ENCODE assay signal across 2 fruit fly cellular contexts in the genomic region with DNA sequence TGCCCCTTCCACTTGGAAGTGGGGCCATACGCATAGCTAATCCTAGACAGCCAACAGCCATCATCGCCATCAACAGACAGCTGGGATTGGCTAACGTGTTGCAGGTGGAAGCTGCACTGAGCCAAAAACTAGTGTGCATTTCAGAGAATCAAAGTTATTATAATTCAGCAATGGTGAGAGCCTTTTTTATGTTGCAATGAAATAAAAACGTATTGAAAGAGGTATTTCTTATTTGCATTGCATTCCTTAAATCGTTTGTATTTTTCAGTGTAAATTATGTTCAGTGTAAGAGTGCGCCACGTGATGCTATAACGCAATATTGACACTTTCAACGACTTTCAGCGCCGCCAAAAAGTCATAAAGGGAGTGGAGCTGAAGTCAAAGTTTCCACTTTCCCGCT.
TF ChIP-seq lines count a peak whose summit lies in the region.

No protein-coding gene starts in this region.

- TF ChIP-seq CTCF in whole organism, embryonic (GFP tag; optimal IDR thresholded peaks at IDR 0.05; lab: Kevin White, UChicago) = no peak

TF ChIP-seq in whole organism, embryonic, 481 proteins besides CTCF, POLR2A, EP300 and RAD21 (continues in another document):
- TF ChIP-seq ara (GFP tag; IDR thresholded peaks at IDR 0.05; lab: Robert Waterston, UW) = peak; percentile 30; the same call in 1 of the 2 replicates
- TF ChIP-seq CG6654 (GFP tag; optimal IDR thresholded peaks at IDR 0.05; lab: Kevin White, UChicago) = no peak
- TF ChIP-seq ems (GFP tag; optimal IDR thresholded peaks at IDR 0.05; lab: Kevin White, UChicago) = no peak
- no peak for TF ChIP-seq CG1792 (GFP tag; optimal IDR thresholded peaks at IDR 0.05; lab: Kevin White, UChicago)
- no peak for TF ChIP-seq jigr1 (GFP tag; IDR thresholded peaks at IDR 0.05; lab: Robert Waterston, UW)
- TF ChIP-seq CG17359 (tag; optimal IDR thresholded peaks at IDR 0.05; lab: Kevin White, UChicago) = peak; percentile 38
- TF ChIP-seq Blimp-1 (GFP tag; optimal IDR thresholded peaks at IDR 0.05; lab: Kevin White, UChicago) = peak; percentile 30
- no peak for TF ChIP-seq tin (GFP tag; optimal IDR thresholded peaks at IDR 0.05; lab: Kevin White, UChicago)
- TF ChIP-seq Med (GFP tag; lab: Kevin White, UChicago) = peak; percentile 70
- 0 out of 3 replicates have a peak, but pooled peaks have one; percentile 12 for TF ChIP-seq C15 (GFP tag; IDR thresholded peaks at IDR 0.05; lab: Robert Waterston, UW)
- no peak for TF ChIP-seq CG10267 (tag; optimal IDR thresholded peaks at IDR 0.05; lab: Kevin White, UChicago)
- TF ChIP-seq H2.0 (GFP tag; IDR thresholded peaks at IDR 0.05; lab: Robert Waterston, UW) = 0 out of 2 replicates have a peak, but pooled peaks have one; percentile 17
- TF ChIP-seq zen2 (GFP tag; IDR thresholded peaks at IDR 0.05; lab: Robert Waterston, UW; ENCODE audit: partially characterized antibody) = no peak
- TF ChIP-seq prd (optimal IDR thresholded peaks at IDR 0.05; lab: Kevin White, UChicago) = no peak
- 0 out of 3 replicates have a peak, but pooled peaks have one; percentile 38 for TF ChIP-seq prd (GFP tag; IDR thresholded peaks at IDR 0.05; lab: Robert Waterston, UW)
- TF ChIP-seq CG10565 (GFP tag; optimal IDR thresholded peaks at IDR 0.05; lab: Kevin White, UChicago) = no peak
- 0 out of 3 replicates have a peak, but pooled peaks have one; percentile 45 for TF ChIP-seq ci (GFP tag; IDR thresholded peaks at IDR 0.05; lab: Robert Waterston, UW)
- peak; percentile 48 for TF ChIP-seq gem (tag; optimal IDR thresholded peaks at IDR 0.05; lab: Kevin White, UChicago)
- peak; percentile 35; the same call in 1 of the 3 replicates for TF ChIP-seq row (GFP tag; IDR thresholded peaks at IDR 0.05; lab: Robert Waterston, UW)
- peak; percentile 30 for TF ChIP-seq CG7839 (tag; optimal IDR thresholded peaks at IDR 0.05; lab: Kevin White, UChicago)
- TF ChIP-seq ATbp (GFP tag; optimal IDR thresholded peaks at IDR 0.05; lab: Kevin White, UChicago) = peak; percentile 44
- no peak for TF ChIP-seq Trl (optimal IDR thresholded peaks at IDR 0.05; lab: Kevin White, UChicago)
- TF ChIP-seq Trl (GFP tag; optimal IDR thresholded peaks at IDR 0.05; lab: Kevin White, UChicago) = no peak
- TF ChIP-seq CG12744 (GFP tag; optimal IDR thresholded peaks at IDR 0.05; lab: Kevin White, UChicago) = no peak
- no peak for TF ChIP-seq CG14014 (GFP tag; IDR thresholded peaks at IDR 0.05; lab: Robert Waterston, UW)
- TF ChIP-seq CG30403 (GFP tag; optimal IDR thresholded peaks at IDR 0.05; lab: Kevin White, UChicago) = peak; percentile 8
- peak; percentile 19 for TF ChIP-seq PHDP (tag; optimal IDR thresholded peaks at IDR 0.05; lab: Kevin White, UChicago)
- TF ChIP-seq CG1603 (tag; optimal IDR thresholded peaks at IDR 0.05; lab: Kevin White, UChicago) = peak; percentile 43
- TF ChIP-seq CG18599 (GFP tag; optimal IDR thresholded peaks at IDR 0.05; lab: Kevin White, UChicago) = peak; percentile 33
- peak; percentile 43 for TF ChIP-seq CG2678 (tag; optimal IDR thresholded peaks at IDR 0.05; lab: Kevin White, UChicago)
- no peak for TF ChIP-seq ab (GFP tag; optimal IDR thresholded peaks at IDR 0.05; lab: Kevin White, UChicago)
- peak; percentile 16 for TF ChIP-seq grau (tag; optimal IDR thresholded peaks at IDR 0.05; lab: Kevin White, UChicago)
- TF ChIP-seq Sox102F (GFP tag; optimal IDR thresholded peaks at IDR 0.05; lab: Kevin White, UChicago) = peak; percentile 52
- no peak for TF ChIP-seq ro (GFP tag; IDR thresholded peaks at IDR 0.05; lab: Robert Waterston, UW)
- peak; percentile 30; the same call in 1 of the 3 replicates for TF ChIP-seq ken (GFP tag; IDR thresholded peaks at IDR 0.05; lab: Robert Waterston, UW)
- TF ChIP-seq Nf-YC (tag; optimal IDR thresholded peaks at IDR 0.05; lab: Kevin White, UChicago) = peak; percentile 15
- no peak for TF ChIP-seq CG12236 (GFP tag; optimal IDR thresholded peaks at IDR 0.05; lab: Kevin White, UChicago)
- TF ChIP-seq unpg (GFP tag; optimal IDR thresholded peaks at IDR 0.05; lab: Kevin White, UChicago) = peak; percentile 13
- TF ChIP-seq ranshi (GFP tag; IDR thresholded peaks at IDR 0.05; lab: Robert Waterston, UW) = 0 out of 2 replicates have a peak, but pooled peaks have one; percentile 10
- TF ChIP-seq CG6689 (GFP tag; IDR thresholded peaks at IDR 0.05; lab: Robert Waterston, UW) = peak; percentile 28; the same call in 1 of the 2 replicates
- no peak for TF ChIP-seq vvl (GFP tag; IDR thresholded peaks at IDR 0.05; lab: Robert Waterston, UW)
- TF ChIP-seq Hr3 (GFP tag; optimal IDR thresholded peaks at IDR 0.05; lab: Kevin White, UChicago) = peak; percentile 5

TF ChIP-seq in whole organism, prepupa, 60 proteins besides CTCF, POLR2A, EP300 and RAD21:
- peak; percentile 6 for TF ChIP-seq OdsH (GFP tag; optimal IDR thresholded peaks at IDR 0.05; lab: Kevin White, UChicago)
- no peak for TF ChIP-seq CG10631 (GFP tag; optimal IDR thresholded peaks at IDR 0.05; lab: Kevin White, UChicago)
- TF ChIP-seq fkh (GFP tag; optimal IDR thresholded peaks at IDR 0.05; lab: Kevin White, UChicago) = no peak
- peak; percentile 47 for TF ChIP-seq Eip78C (GFP tag; lab: Kevin White, UChicago)

Comparison
In these comparisons a context has a peak if more than half of its experiments do, and no peak if none do; other contexts are left out.
1. Of the 7 proteins assayed by ChIP-seq in both whole organism, embryonic and whole organism, prepupa: peak only in whole organism, embryonic: Blimp-1 and Sox102F; only in whole organism, prepupa: none; in both: none; in neither: 5.